Fruit fly (Drosophila melanogaster) whole organism, embryonic: ENCODE data around the gene CG18766.
A peak's percentile ranks its signal among the peaks of the same experiment; 100 is the strongest.

ENCODE experiments used
- Atf3 ChIP-seq: fragments of 200-800 bp; sonication (Bioruptor generic); optimal IDR thresholded peaks from 3 replicates; lab custom pipeline; 2016; ENCODE audit warnings: missing biosample characterization, missing genetic modification characterization
- B-H1 ChIP-seq: fragments of 200-800 bp; sonication (Bioruptor generic); IDR thresholded peaks from 3 replicates; pipeline ENCODE4 v1.3.6; 2022; ENCODE audit warnings: missing biosample characterization, missing genetic modification characterization
- Bgb ChIP-seq: fragments of 200-800 bp; sonication (Bioruptor generic); IDR thresholded peaks from 2 replicates; pipeline ENCODE4 v1.3.6; 2022; ENCODE audit warnings: missing biosample characterization, missing genetic modification characterization; ENCODE audit not compliant: partially characterized antibody
- CG10462 ChIP-seq: fragments of 200-800 bp; sonication (Bioruptor generic); optimal IDR thresholded peaks from 2 replicates; lab custom pipeline; 2016; ENCODE audit warnings: missing biosample characterization, missing genetic modification characterization
- CG10959 ChIP-seq: fragments of 200-800 bp; sonication (Bioruptor generic); IDR thresholded peaks from 2 replicates; pipeline ENCODE4 v1.3.6; 2022; ENCODE audit warnings: missing biosample characterization, missing genetic modification characterization
- CG13424 ChIP-seq: fragments of 200-800 bp; sonication (Bioruptor generic); optimal IDR thresholded peaks from 2 replicates; lab custom pipeline; 2019; ENCODE audit warnings: missing biosample characterization, mild to moderate bottlenecking, missing genetic modification characterization, moderate library complexity
- CG14710 ChIP-seq: fragments of 200-800 bp; sonication (Bioruptor generic); optimal IDR thresholded peaks from 3 replicates; lab custom pipeline; 2019; ENCODE audit warnings: missing biosample characterization, mild to moderate bottlenecking, missing genetic modification characterization, moderate library complexity
- CG1603 ChIP-seq: fragments of 200-800 bp; sonication (Bioruptor generic); optimal IDR thresholded peaks from 2 replicates; lab custom pipeline; 2019; ENCODE audit warnings: missing biosample characterization, mild to moderate bottlenecking, missing genetic modification characterization, moderate library complexity
- CG18599 ChIP-seq: fragments of 200-800 bp; sonication (Bioruptor generic); optimal IDR thresholded peaks from 3 replicates; lab custom pipeline; 2017; ENCODE audit warnings: missing biosample characterization, missing genetic modification characterization, mild to moderate bottlenecking, moderate library complexity, missing genetic modification reagents
- CG32772 ChIP-seq: fragments of 200-800 bp; sonication (Bioruptor generic); IDR thresholded peaks from 2 replicates; pipeline ENCODE4 v1.3.6; 2022; ENCODE audit warnings: missing biosample characterization, missing genetic modification characterization
- CG33213 ChIP-seq: fragments of 200-800 bp; sonication (Bioruptor generic); optimal IDR thresholded peaks from 3 replicates; lab custom pipeline; 2016; ENCODE audit warnings: missing biosample characterization, missing genetic modification characterization
- CG34224 ChIP-seq: fragments of 200-800 bp; sonication (Bioruptor generic); IDR thresholded peaks from 3 replicates; pipeline ENCODE4 v1.3.6; 2022; ENCODE audit warnings: missing biosample characterization, missing genetic modification characterization; ENCODE audit not compliant: partially characterized antibody
- CG42726 ChIP-seq: fragments of 200-800 bp; sonication (Bioruptor generic); IDR thresholded peaks from 2 replicates; pipeline ENCODE4 v1.3.6; 2022; ENCODE audit warnings: missing biosample characterization, missing genetic modification characterization; ENCODE audit not compliant: partially characterized antibody
- CG4282 ChIP-seq: fragments of 200-800 bp; sonication (Bioruptor generic); optimal IDR thresholded peaks from 2 replicates; lab custom pipeline; 2016; ENCODE audit warnings: missing biosample characterization, missing genetic modification characterization
- CG4617 ChIP-seq: fragments of 200-800 bp; sonication (Bioruptor generic); optimal IDR thresholded peaks from 3 replicates; lab custom pipeline; 2016; ENCODE audit warnings: missing biosample characterization, missing genetic modification characterization, borderline replicate concordance
- CG5180 ChIP-seq: fragments of 200-800 bp; sonication (Bioruptor generic); optimal IDR thresholded peaks from 3 replicates; lab custom pipeline; 2017; ENCODE audit warnings: missing biosample characterization, missing genetic modification characterization, mild to moderate bottlenecking, moderate library complexity, missing genetic modification reagents
- CG6272 ChIP-seq: fragments of 200-800 bp; sonication (Bioruptor generic); IDR thresholded peaks from 2 replicates; pipeline ENCODE4 v1.3.6; 2022; ENCODE audit warnings: missing biosample characterization, missing genetic modification characterization
- CG6813 ChIP-seq: fragments of 200-800 bp; sonication (Bioruptor generic); optimal IDR thresholded peaks from 2 replicates; lab custom pipeline; 2017; ENCODE audit warnings: missing biosample characterization, missing genetic modification characterization, mild to moderate bottlenecking, moderate library complexity, missing genetic modification reagents
- CG6854 ChIP-seq: fragments of 200-800 bp; sonication (Bioruptor generic); optimal IDR thresholded peaks from 3 replicates; lab custom pipeline; 2017; ENCODE audit warnings: missing biosample characterization, mild to moderate bottlenecking, missing genetic modification characterization
- CG7786 ChIP-seq: fragments of 200-800 bp; sonication (Bioruptor generic); optimal IDR thresholded peaks from 2 replicates; lab custom pipeline; 2016; ENCODE audit warnings: missing biosample characterization, missing genetic modification characterization
- CG9609 ChIP-seq: fragments of 200-800 bp; sonication (Bioruptor generic); optimal IDR thresholded peaks from 3 replicates; lab custom pipeline; 2016; ENCODE audit warnings: missing biosample characterization, missing genetic modification characterization
- CrebB ChIP-seq: fragments of 200-800 bp; sonication (Bioruptor generic); optimal IDR thresholded peaks from 3 replicates; lab custom pipeline; 2018; ENCODE audit warnings: missing biosample characterization, mild to moderate bottlenecking, missing genetic modification characterization
- D ChIP-seq, 2 experiments: fragments of 200-800 bp in 1 of 2; fragments of >200 bp in 1 of 2; sonication (Bioruptor generic) in 1 of 2; optimal IDR thresholded peaks; 2 replicates in 1 of 2; 3 replicates in 1 of 2; lab custom pipeline; 2017; ENCODE audit warnings: mild to moderate bottlenecking in 1 of 2, missing biosample characterization in 1 of 2, missing genetic modification characterization in 1 of 2, missing genetic modification reagents in 1 of 2
- HLH54F ChIP-seq: fragments of 200-800 bp; sonication (Bioruptor generic); optimal IDR thresholded peaks from 3 replicates; lab custom pipeline; 2016; ENCODE audit warnings: missing biosample characterization, missing genetic modification characterization
- Max ChIP-seq: fragments of 200-800 bp; sonication (Bioruptor generic); optimal IDR thresholded peaks from 2 replicates; lab custom pipeline; 2016; ENCODE audit warnings: missing biosample characterization, mild to moderate bottlenecking, missing genetic modification characterization
- NK7.1 ChIP-seq: fragments of 200-800 bp; sonication (Bioruptor generic); optimal IDR thresholded peaks from 3 replicates; lab custom pipeline; 2016; ENCODE audit warnings: missing biosample characterization, missing genetic modification characterization
- NfI ChIP-seq: fragments of 200-800 bp; sonication (Bioruptor generic); optimal IDR thresholded peaks from 3 replicates; lab custom pipeline; 2018; ENCODE audit warnings: missing biosample characterization, mild to moderate bottlenecking, missing genetic modification characterization, moderate library complexity
- Sox102F ChIP-seq: fragments of 200-800 bp; sonication (Bioruptor generic); optimal IDR thresholded peaks from 2 replicates; lab custom pipeline; 2018; ENCODE audit warnings: missing biosample characterization, mild to moderate bottlenecking, missing genetic modification characterization, moderate library complexity
- Sry-β ChIP-seq: fragments of 200-800 bp; sonication (Bioruptor generic); optimal IDR thresholded peaks from 2 replicates; lab custom pipeline; 2018; ENCODE audit warnings: missing biosample characterization, mild to moderate bottlenecking, missing genetic modification characterization, moderate library complexity
- Taf1 ChIP-seq: fragments of 200-800 bp; sonication (Bioruptor generic); IDR thresholded peaks from 2 replicates; pipeline ENCODE4 v1.3.6; 2022; ENCODE audit warnings: missing biosample characterization, missing genetic modification characterization
- Tbp ChIP-seq: fragments of >200 bp; optimal IDR thresholded peaks from 2 replicates; lab custom pipeline; 2018; ENCODE audit warnings: missing biosample characterization, missing genetic modification characterization
- bigmax ChIP-seq: fragments of 200-800 bp; sonication (Bioruptor generic); optimal IDR thresholded peaks from 2 replicates; lab custom pipeline; 2018; ENCODE audit warnings: missing biosample characterization, mild to moderate bottlenecking, missing genetic modification characterization
- crc ChIP-seq: fragments of 200-800 bp; sonication (Bioruptor generic); optimal IDR thresholded peaks from 2 replicates; lab custom pipeline; 2016; ENCODE audit warnings: missing biosample characterization, missing genetic modification characterization
- danr ChIP-seq: fragments of 200-800 bp; sonication (Bioruptor generic); IDR thresholded peaks from 2 replicates; pipeline ENCODE4 v1.3.6; 2022; ENCODE audit warnings: missing biosample characterization, missing genetic modification characterization
- dimm ChIP-seq: fragments of 200-800 bp; sonication (Bioruptor generic); IDR thresholded peaks from 2 replicates; pipeline ENCODE4 v1.3.6; 2022; ENCODE audit warnings: missing biosample characterization, missing genetic modification characterization
- dm ChIP-seq: fragments of 200-800 bp; sonication (Bioruptor generic); optimal IDR thresholded peaks from 3 replicates; lab custom pipeline; 2016; ENCODE audit warnings: missing biosample characterization, missing genetic modification characterization
- dysf ChIP-seq: fragments of 200-800 bp; sonication (Bioruptor generic); IDR thresholded peaks from 3 replicates; pipeline ENCODE4 v1.3.6; 2022; ENCODE audit warnings: missing biosample characterization, missing genetic modification characterization
- ems ChIP-seq: fragments of 200-800 bp; sonication (Bioruptor generic); optimal IDR thresholded peaks from 3 replicates; lab custom pipeline; 2016; ENCODE audit warnings: missing biosample characterization, missing genetic modification characterization
- eyg ChIP-seq: fragments of 200-800 bp; sonication (Bioruptor generic); optimal IDR thresholded peaks from 3 replicates; lab custom pipeline; 2016; ENCODE audit warnings: missing biosample characterization, missing genetic modification characterization
- ind ChIP-seq: fragments of 200-800 bp; sonication (Bioruptor generic); optimal IDR thresholded peaks from 3 replicates; lab custom pipeline; 2016; ENCODE audit warnings: missing biosample characterization, missing genetic modification characterization
- jumu ChIP-seq: fragments of 200-800 bp; sonication (Bioruptor generic); optimal IDR thresholded peaks from 3 replicates; lab custom pipeline; 2016; ENCODE audit warnings: missing biosample characterization, missing genetic modification characterization
- lab ChIP-seq: fragments of 200-800 bp; sonication (Bioruptor generic); optimal IDR thresholded peaks from 3 replicates; lab custom pipeline; 2017; ENCODE audit warnings: missing biosample characterization, missing genetic modification characterization, mild to moderate bottlenecking, moderate library complexity, missing genetic modification reagents
- pum ChIP-seq: fragments of 200-800 bp; sonication (Bioruptor generic); optimal IDR thresholded peaks from 2 replicates; lab custom pipeline; 2016; ENCODE audit warnings: missing biosample characterization, missing genetic modification characterization
- sens-2 ChIP-seq: fragments of 200-800 bp; sonication (Bioruptor generic); IDR thresholded peaks from 2 replicates; pipeline ENCODE4 v1.3.6; 2022; ENCODE audit warnings: missing biosample characterization, missing genetic modification characterization
- sima ChIP-seq: fragments of 200-800 bp; sonication (Bioruptor generic); optimal IDR thresholded peaks from 2 replicates; lab custom pipeline; 2016; ENCODE audit warnings: missing biosample characterization, missing genetic modification characterization
- slou ChIP-seq: fragments of 200-800 bp; sonication (Bioruptor generic); optimal IDR thresholded peaks from 3 replicates; lab custom pipeline; 2016; ENCODE audit warnings: missing biosample characterization, missing genetic modification characterization
- vvl ChIP-seq: fragments of 200-800 bp; sonication (Bioruptor generic); IDR thresholded peaks from 2 replicates; pipeline ENCODE4 v1.3.6; 2022; ENCODE audit warnings: missing biosample characterization, missing genetic modification characterization
- zen2 ChIP-seq: fragments of 200-800 bp; sonication (Bioruptor generic); IDR thresholded peaks from 3 replicates; pipeline ENCODE4 v1.3.6; 2022; ENCODE audit warnings: missing biosample characterization, missing genetic modification characterization; ENCODE audit not compliant: partially characterized antibody

CG18766 gene

dm6 chr3R:27281022-27281810 lies 36.2 kb upstream of the CG18766 start (continued):
- TF ChIP-seq crc (GFP tag; lab: Kevin White, UChicago) (peak; percentile 90), CG14710 (tag; lab: Kevin White, UChicago) (peak; percentile 72), danr (GFP tag; lab: Robert Waterston, UW) (peak; percentile 95), CG4282 (GFP tag; lab: Kevin White, UChicago) (peak; percentile 92), B-H1 (peak; percentile 95), CG42726 (GFP tag; lab: Robert Waterston, UW) (0 out of 2 replicates have a peak, but pooled peaks have one; percentile 23), HLH54F (GFP tag; lab: Kevin White, UChicago) (peak; percentile 96), CG6272 (GFP tag; lab: Robert Waterston, UW) (peak; percentile 92), NfI (GFP tag; lab: Kevin White, UChicago) (peak; percentile 96), sima (GFP tag; lab: Kevin White, UChicago) (peak; percentile 64), NK7.1 (GFP tag; lab: Kevin White, UChicago) (peak; percentile 91), Atf3 (GFP tag; lab: Kevin White, UChicago) (peak; percentile 93), ind (peak; percentile 98), Max (GFP tag; lab: Kevin White, UChicago) (peak; percentile 89), CG1603 (peak; percentile 98), D (optimal IDR thresholded peaks at IDR 0.05; lab: Kevin White, UChicago) (no peak), D (GFP tag; optimal IDR thresholded peaks at IDR 0.05; lab: Kevin White, UChicago) (peak; percentile 88), dm (peak; percentile 88), CrebB (tag; lab: Kevin White, UChicago) (peak; percentile 96), CG4617 (peak; percentile 92), jumu (GFP tag; lab: Kevin White, UChicago) (peak; percentile 95), CG6813 (GFP tag; lab: Kevin White, UChicago) (peak; percentile 97), CG33213 (peak; percentile 93), ems (GFP tag; lab: Kevin White, UChicago) (peak; percentile 92), dimm (GFP tag; lab: Robert Waterston, UW) (peak; percentile 91), CG6854 (peak; percentile 90), Tbp (GFP tag; lab: Kevin White, UChicago) (no peak), CG10462 (GFP tag; lab: Kevin White, UChicago) (peak; percentile 78), CG10959 (GFP tag; lab: Robert Waterston, UW) (peak; percentile 92), CG32772 (GFP tag; lab: Robert Waterston, UW) (peak; percentile 97), CG7786 (GFP tag; lab: Kevin White, UChicago) (peak; percentile 98), CG9609 (peak; percentile 97), pum (GFP tag; lab: Kevin White, UChicago) (peak; percentile 94), vvl (GFP tag; lab: Robert Waterston, UW) (peak; percentile 99), Bgb (peak; percentile 82), bigmax (GFP tag; lab: Kevin White, UChicago) (peak; percentile 68), CG34224 (GFP tag; lab: Robert Waterston, UW) (no peak), CG18599 (GFP tag; lab: Kevin White, UChicago) (peak; percentile 98), sens-2 (GFP tag; lab: Robert Waterston, UW) (peak; percentile 90), zen2 (0 out of 3 replicates have a peak, but pooled peaks have one; percentile 17), lab (GFP tag; lab: Kevin White, UChicago) (peak; percentile 98), CG13424 (tag; lab: Kevin White, UChicago) (peak; percentile 91), Sox102F (GFP tag; lab: Kevin White, UChicago) (peak; percentile 97), CG5180 (GFP tag; lab: Kevin White, UChicago) (peak; percentile 71), Taf1 (GFP tag; lab: Robert Waterston, UW) (peak; percentile 95), dysf (GFP tag; lab: Robert Waterston, UW) (peak; percentile 97), Sry-β (GFP tag; lab: Kevin White, UChicago) (peak; percentile 13), eyg (GFP tag; lab: Kevin White, UChicago) (peak; percentile 90), slou (GFP tag; lab: Kevin White, UChicago) (peak; percentile 75)
